Worm (Caenorhabditis elegans) whole organism, L1 larva: Measurements from ENCODE around the gene R10D12.13.

Experiments
- mdl-1 ChIP-seq, 2 experiments: fragments of 150-350 bp; optimal IDR thresholded peaks; 2 replicates each; lab custom pipeline; 2014 to 2017; ENCODE audit warnings: missing biosample characterization in 2 of 2, missing genetic modification characterization in 2 of 2, inconsistent platforms in 1 of 2
- mep-1 ChIP-seq: fragments of 150-350 bp; optimal IDR thresholded peaks from 2 replicates; lab custom pipeline; 2014; ENCODE audit warnings: missing biosample characterization, missing genetic modification characterization
- nhr-11 ChIP-seq: fragments of 150-350 bp; optimal IDR thresholded peaks from 2 replicates; lab custom pipeline; 2014; ENCODE audit warnings: missing biosample characterization, missing genetic modification characterization
- ztf-11 ChIP-seq, 2 experiments: sonication (generic microtip); optimal IDR thresholded peaks; 2 replicates each; lab custom pipeline; 2016 to 2017; ENCODE audit warnings: missing genetic modification characterization in 2 of 2, missing biosample characterization in 1 of 2, missing compliant biosample characterization in 1 of 2
- ztf-4 ChIP-seq: fragments of 150-350 bp; optimal IDR thresholded peaks from 2 replicates; lab custom pipeline; 2014; ENCODE audit warnings: missing biosample characterization, missing genetic modification characterization

DNA sequence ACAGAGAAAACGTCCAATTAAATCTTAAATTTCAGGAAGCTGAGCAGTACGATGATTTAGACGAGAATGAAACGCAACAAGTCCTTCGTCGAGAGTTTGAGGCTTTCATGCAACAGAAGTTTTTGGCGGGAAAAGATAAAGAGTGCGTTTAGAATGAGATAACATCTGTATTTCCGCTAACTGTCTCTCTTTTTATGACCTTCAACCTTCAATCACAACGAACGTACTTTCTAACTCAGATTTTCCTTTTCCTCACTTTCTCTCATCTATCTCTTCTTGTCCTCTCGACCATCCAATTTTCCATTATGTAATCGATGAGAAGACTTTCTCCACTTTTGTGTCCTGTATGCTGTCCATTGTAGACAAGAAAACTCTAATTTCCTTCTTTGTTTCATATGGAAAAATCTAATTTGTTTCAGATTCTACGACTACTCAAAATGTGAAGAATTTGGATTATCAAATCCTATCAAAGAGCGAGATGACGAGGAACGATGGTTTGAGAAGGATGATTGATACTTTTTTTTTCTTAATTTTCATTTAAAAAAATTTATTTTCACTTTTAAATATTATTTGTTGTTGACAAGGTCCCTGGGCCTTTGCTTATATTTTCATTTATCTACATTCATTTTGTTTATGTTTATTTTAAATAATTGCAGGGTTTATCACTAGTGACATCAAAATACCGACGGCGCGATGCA, 1.2 kb downstream of the R10D12.13 start, which contains the start of gene sao-1:
- TF ChIP-seq nhr-11 (tag; lab: Kevin White, UChicago) = no peak
- TF ChIP-seq mdl-1 (tag; optimal IDR thresholded peaks at IDR 0.05; lab: Kevin White, UChicago) = no peak
- no peak for TF ChIP-seq mep-1 (tag; lab: Kevin White, UChicago)
- no peak for TF ChIP-seq ztf-11 (tag; optimal IDR thresholded peaks at IDR 0.05; lab: Kevin White, UChicago)
- TF ChIP-seq ztf-4 (tag; lab: Kevin White, UChicago) = no peak
